Fruit fly (Drosophila melanogaster): ENCODE data around the gene CatB.

CatB gene

DNA sequence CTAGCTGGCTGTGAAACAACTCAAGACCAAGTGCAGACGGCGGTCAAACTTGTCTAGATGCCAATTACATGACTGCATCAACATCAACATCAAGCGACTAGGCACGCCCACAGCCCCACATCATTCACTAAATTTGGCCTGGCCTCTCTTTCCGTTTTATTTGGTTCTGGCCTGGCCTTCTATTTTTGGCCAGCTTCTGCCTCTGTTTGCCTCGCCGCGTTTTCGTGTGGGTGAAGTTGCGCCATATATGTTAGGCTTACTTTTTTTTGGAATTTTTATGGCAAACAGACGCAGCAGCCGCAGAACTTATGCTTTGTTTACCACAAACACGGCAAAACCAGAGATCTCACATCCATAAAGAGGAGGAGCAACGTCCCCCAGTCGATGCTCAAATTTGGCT is 10.1 kb downstream of the CatB start:
- TF ChIP-seq Dll (optimal IDR thresholded peaks at IDR 0.05), result no peak

DNA sequence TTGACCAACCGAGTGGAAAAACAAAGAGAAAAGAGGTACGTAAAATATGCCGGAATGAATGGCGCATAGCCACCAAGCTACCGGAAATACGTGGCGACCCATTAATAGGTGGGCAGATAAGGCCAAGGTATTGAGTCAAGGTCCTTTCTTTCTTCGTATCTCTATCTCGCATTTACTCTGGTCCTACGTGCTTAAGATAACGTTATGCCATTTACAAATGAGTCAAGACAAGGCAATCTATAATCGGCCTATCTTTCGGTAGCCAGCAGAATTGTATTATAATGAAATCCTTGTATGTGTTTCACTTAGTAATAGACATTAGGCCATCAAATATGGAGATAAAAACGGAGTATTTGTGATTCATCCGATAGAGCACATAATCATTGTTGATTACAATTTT is 11.0 kb downstream of the CatB start:
- TF ChIP-seq pan (optimal IDR thresholded peaks at IDR 0.05), result no peak
- TF ChIP-seq Dll (optimal IDR thresholded peaks at IDR 0.05), result no peak
- no peak for TF ChIP-seq CG8478 (optimal IDR thresholded peaks at IDR 0.05)

DNA sequence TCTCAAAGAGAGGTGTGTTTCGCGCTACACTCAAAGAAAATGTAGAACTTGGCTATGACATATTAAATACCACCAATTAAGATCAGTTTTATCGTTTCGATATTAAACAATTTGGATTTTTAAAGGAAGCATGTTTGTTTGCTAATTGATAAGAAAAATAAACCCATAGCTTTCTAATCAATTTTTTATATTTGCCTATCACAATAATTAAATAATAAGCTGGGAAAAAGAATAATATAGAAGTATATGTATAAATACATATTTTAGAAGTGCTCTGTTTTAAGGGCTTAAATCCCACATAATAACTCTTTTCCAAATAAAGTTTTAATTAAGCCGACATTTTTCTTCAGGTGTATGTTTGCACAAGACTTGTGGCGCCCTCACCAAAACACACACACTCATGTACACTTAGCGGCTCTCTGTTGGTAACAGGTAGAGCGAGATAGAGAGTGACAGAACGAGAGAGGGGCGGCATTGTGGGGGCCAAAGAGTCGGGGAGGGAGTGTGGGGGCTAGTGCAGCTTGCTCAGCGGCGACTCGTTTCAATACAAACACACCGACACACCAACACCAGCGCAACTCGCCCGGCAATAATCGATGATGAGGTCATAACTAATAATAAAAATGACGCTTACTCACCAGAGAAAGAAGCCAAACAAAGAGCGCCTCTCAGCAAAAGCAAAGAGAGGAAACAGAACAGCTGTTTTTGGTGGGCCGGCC is 12.4 kb downstream of the CatB start:
- TF ChIP-seq CG8478 (optimal IDR thresholded peaks at IDR 0.05) (no peak), EcR (GFP tag; optimal IDR thresholded peaks at IDR 0.05) (peak in 1 of 2 experiments; percentile 12)

DNA sequence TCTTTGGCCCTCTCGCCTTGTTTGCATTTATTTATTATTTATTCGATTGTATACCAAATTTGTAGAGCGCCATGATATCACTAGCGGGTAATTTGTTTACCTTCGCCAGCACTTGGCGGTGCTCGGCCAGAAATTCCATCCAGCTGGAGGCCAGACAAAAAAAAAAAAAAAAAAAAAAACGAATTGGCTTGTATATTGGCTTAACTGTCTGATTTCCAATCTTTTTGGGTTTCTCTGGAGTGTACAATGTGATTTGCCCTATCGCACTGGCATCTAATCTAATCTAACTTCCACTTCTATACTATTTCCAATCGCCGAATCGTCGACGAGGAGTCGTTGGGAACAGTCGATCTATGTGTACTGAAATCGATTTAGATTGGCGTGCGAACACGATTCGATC is 14.4 kb downstream of the CatB start:
- TF ChIP-seq Dll (optimal IDR thresholded peaks at IDR 0.05), result no peak
- no peak for TF ChIP-seq psq (optimal IDR thresholded peaks at IDR 0.05)
- TF ChIP-seq pan (optimal IDR thresholded peaks at IDR 0.05), result no peak
- TF ChIP-seq CG8478 (optimal IDR thresholded peaks at IDR 0.05), result no peak
- no peak for TF ChIP-seq EcR (GFP tag; optimal IDR thresholded peaks at IDR 0.05)
- TF ChIP-seq usp (GFP tag; optimal IDR thresholded peaks at IDR 0.05), result no peak

DNA sequence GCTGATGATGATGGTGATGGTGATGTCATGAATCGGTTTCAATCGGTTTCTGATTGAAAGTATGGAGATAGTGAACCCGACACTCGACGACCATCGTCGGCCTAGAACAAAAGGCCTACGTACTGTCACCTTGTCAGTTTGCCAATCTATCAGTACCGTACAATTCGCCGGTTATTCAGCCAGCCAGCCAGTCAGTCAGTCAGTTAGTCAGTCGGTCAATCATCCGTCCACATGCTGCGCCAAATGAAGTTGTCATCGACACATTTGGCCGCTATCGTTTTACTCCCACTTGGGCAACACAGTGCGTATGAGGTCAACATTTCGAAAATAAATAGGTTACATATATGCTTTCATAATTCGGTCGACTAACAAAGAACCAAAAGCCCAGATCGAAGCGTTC is 15.7 kb downstream of the CatB start:
- no peak for TF ChIP-seq EcR (GFP tag; optimal IDR thresholded peaks at IDR 0.05)
- no peak for TF ChIP-seq psq (optimal IDR thresholded peaks at IDR 0.05)
- TF ChIP-seq usp (GFP tag; optimal IDR thresholded peaks at IDR 0.05), result no peak
- no peak for TF ChIP-seq pan (optimal IDR thresholded peaks at IDR 0.05)
- TF ChIP-seq Dll (optimal IDR thresholded peaks at IDR 0.05), result no peak
- TF ChIP-seq CG8478 (optimal IDR thresholded peaks at IDR 0.05), result no peak

DNA sequence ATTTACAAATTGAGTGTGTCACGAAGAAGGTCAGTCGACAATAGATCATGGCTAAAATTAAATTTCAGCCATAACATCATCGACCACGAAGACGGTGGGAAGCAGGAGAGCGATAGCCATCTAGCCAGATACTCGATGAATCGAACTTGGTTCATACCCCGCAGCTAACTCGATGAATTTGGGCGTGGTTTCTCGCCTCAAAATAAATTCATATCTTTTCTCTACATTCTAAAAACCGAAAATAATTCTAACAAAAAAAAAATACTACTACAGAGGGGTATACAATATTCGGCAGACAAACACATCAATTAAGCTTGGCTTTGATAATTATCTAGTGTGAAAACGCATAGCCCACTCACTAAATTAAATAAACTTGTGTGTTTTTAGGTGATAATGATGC is 27.3 kb downstream of the CatB start:
- TF ChIP-seq pan (optimal IDR thresholded peaks at IDR 0.05) (no peak), psq (optimal IDR thresholded peaks at IDR 0.05) (no peak), usp (GFP tag; optimal IDR thresholded peaks at IDR 0.05) (no peak), Dll (optimal IDR thresholded peaks at IDR 0.05) (no peak), CG8478 (optimal IDR thresholded peaks at IDR 0.05) (no peak), EcR (GFP tag; optimal IDR thresholded peaks at IDR 0.05) (no peak)

DNA sequence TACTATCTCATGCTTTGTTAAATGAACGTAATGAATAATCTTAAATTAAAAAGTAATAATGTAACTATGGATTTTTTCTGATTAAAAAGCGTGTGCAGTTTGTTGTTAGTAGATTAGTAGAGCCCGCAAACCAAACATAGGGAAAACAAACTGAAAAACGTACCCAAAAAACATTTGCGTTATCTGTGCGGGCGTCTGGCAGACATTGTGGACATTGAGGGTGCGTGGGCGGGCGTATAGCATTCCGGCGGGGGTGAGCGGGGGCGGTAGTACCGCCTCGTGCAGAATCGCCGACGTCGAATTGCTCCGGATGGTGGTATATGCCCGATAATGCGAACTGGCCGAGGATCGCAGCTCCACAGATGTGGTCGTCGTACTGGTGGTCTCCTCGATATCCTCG is 28.9 kb downstream of the CatB start:
- TF ChIP-seq psq (optimal IDR thresholded peaks at IDR 0.05) (no peak), pan (optimal IDR thresholded peaks at IDR 0.05) (no peak), CG8478 (optimal IDR thresholded peaks at IDR 0.05) (no peak), EcR (GFP tag; optimal IDR thresholded peaks at IDR 0.05) (no peak), usp (GFP tag; optimal IDR thresholded peaks at IDR 0.05) (no peak), Dll (optimal IDR thresholded peaks at IDR 0.05) (no peak)

DNA sequence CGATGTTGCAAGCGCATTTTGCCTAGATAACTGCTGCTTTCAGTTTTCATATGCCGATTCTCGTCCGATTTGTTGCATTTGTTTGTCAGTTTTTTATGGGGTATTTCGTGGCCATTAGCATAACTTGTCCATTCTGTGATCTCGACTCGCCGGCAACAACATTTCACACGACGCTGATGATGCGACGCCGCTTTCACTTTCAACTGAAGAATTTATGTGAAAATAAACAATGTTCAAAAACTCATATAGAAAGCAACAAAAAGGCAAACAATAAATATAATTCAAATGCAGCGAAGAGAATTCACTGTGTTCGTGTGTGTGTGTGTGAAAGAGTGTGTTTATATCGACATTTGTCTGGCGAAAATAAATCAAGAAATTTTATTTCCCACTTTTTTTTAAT is 29.6 kb downstream of the CatB start:
- TF ChIP-seq EcR (GFP tag; optimal IDR thresholded peaks at IDR 0.05), result no peak
- TF ChIP-seq pan (optimal IDR thresholded peaks at IDR 0.05), result no peak
- TF ChIP-seq CG8478 (optimal IDR thresholded peaks at IDR 0.05), result no peak
- no peak for TF ChIP-seq Dll (optimal IDR thresholded peaks at IDR 0.05)
- TF ChIP-seq psq (optimal IDR thresholded peaks at IDR 0.05), result no peak
- TF ChIP-seq usp (GFP tag; optimal IDR thresholded peaks at IDR 0.05), result no peak

DNA sequence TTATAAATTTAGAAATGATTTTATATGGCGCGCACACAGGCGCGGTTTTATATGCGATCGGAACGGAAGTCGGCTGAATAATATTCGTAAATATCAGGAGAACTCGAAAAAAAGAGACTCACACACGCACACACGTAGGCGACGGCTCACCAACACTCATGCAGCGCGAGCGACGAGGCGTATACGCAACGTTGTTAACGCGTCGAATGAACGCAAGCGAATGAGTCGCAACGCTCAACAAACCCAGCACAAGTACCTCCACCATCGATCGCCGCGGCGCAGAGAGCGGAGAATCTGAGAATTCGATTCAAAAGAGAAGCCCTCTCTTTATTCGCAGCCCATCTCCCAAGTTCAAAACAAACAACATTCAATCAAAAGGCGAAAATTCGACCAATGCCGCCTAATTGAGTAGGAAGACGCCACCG is 30.2 kb downstream of the CatB start:
- TF ChIP-seq pan (optimal IDR thresholded peaks at IDR 0.05), result no peak
- no peak for TF ChIP-seq Dll (optimal IDR thresholded peaks at IDR 0.05)
- peak in 1 of 2 experiments; percentile 16 for TF ChIP-seq EcR (GFP tag; optimal IDR thresholded peaks at IDR 0.05)

DNA sequence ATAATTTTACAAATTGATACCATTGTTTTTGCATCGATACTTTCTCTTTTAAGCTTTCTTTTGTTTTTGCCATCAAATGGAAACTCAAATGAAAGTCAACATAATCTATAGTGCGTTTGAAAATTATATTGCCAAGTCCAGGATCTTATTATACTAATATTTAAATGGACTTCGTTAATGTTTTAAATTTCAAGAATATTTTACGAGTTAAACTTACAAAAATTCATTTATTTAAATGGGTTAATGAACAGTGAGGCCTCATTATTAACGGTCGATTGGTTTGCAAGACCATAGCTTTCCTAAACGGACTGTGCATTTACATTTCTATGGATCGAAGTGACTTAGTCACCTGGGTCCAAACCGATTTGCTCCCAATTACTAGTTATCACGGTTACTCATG is 31.0 kb downstream of the CatB start:
- TF ChIP-seq CG8478 (optimal IDR thresholded peaks at IDR 0.05), result no peak
- TF ChIP-seq Dll (optimal IDR thresholded peaks at IDR 0.05), result no peak
- no peak for TF ChIP-seq psq (optimal IDR thresholded peaks at IDR 0.05)
- TF ChIP-seq pan (optimal IDR thresholded peaks at IDR 0.05), result no peak

DNA sequence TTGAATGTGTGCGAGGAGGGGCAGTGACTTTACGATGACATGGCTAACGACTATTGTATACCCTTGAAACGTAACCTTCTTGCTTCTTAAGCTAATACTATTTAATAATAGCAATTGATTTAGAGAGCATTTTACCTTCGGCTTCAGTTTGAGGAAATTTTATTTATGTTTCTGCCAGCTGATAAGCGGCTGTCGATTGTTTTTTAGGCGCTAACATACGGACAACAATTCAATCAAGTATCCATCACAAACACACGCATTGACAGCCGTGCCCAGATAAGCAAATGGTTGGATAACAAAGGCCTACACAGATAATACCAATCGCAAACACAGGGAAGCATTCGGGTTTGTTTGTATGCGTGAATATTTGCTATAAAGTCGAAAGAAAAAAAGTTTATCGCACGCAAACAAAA is 32.9 kb downstream of the CatB start:
- TF ChIP-seq CG8478 (optimal IDR thresholded peaks at IDR 0.05) (no peak), usp (GFP tag; optimal IDR thresholded peaks at IDR 0.05) (no peak), Dll (optimal IDR thresholded peaks at IDR 0.05) (no peak)

DNA sequence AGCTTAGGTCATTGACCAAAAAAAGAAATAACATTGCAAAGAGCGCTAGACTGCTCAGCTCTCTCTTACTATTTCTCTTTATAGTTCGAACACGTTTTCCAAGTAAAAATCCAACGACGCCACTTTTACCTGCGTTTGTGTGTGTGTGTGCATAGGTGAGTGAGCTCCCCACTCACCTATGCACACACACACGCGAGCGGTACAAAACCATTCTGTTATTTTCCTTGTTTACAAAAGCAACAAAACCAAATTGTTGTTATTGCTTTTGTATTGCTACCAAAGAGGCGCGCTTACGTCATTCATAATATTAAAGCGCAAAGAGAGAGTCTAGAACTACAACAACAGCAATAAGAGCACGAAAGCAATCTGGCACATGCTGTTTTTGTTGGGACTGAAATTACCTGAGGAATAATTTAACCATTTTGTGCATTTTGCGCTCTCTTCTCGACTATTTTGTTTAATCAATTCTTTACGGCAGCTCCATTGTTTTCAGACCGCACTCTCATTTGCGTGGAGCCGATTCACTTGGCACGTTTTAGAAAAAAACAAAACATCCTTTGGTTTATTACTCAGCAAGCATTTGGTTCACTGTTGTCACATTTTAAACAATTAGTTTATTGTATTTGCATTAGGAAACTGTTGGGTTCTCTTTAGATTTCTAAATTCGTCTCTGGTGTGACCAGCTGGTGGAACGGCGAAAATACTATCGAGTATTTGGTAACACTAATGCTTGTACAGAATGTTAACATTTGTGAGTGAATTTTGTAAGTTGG is 34.8 kb downstream of the CatB start, which contains the start of gene raw:
Gene raw (minus strand): TSS at position 677 of the 773 bp plus-strand sequence.
- no peak for TF ChIP-seq Dll (optimal IDR thresholded peaks at IDR 0.05)
- TF ChIP-seq psq (optimal IDR thresholded peaks at IDR 0.05), result no peak
- peak; percentile 20 to 87 for TF ChIP-seq EcR (GFP tag; optimal IDR thresholded peaks at IDR 0.05)

DNA sequence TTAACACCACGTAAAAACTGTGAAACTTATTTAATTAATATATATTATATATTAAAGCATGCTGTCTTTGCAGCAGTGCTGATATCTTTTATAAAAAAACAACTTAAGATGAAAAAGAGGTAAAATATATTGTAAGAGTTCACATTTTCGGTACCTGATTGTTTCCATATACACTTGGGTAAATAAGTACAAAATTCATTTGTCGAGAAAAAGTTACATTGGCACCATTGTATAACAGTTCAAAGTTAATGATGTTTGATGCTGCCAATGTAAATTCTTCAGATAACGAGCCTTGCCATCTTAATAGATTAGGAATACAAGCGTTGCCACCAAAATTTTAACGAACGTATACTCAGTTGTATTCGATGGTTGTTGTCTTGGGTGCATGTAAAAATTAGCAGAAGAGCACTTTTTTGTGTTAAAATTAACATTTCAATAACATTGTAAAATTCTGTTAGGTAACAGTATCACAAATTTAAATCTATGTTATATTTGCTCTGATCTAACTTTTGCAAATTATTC is 35.4 kb downstream of the CatB start:
- TF ChIP-seq pan (optimal IDR thresholded peaks at IDR 0.05) (no peak), EcR (GFP tag; optimal IDR thresholded peaks at IDR 0.05) (no peak), psq (optimal IDR thresholded peaks at IDR 0.05) (no peak), Dll (optimal IDR thresholded peaks at IDR 0.05) (no peak), CG8478 (optimal IDR thresholded peaks at IDR 0.05) (no peak)
